Worm (Caenorhabditis elegans) whole organism, L3 larva: ENCODE data around the gene nmat-1.

Experiments
- elt-1 ChIP-seq: fragments of 150-350 bp; optimal IDR thresholded peaks from 2 replicates; lab custom pipeline; 2014; ENCODE audit warnings: missing biosample characterization, missing genetic modification characterization
- lin-15B ChIP-seq: fragments of 150-350 bp; optimal IDR thresholded peaks from 2 replicates; lab custom pipeline; 2014; ENCODE audit warnings: missing biosample characterization, missing genetic modification characterization
- nhr-12 ChIP-seq: fragments of 150-350 bp; optimal IDR thresholded peaks from 2 replicates; lab custom pipeline; 2014; ENCODE audit warnings: missing biosample characterization, missing genetic modification characterization
- pha-4 ChIP-seq: fragments of 150-350 bp; optimal IDR thresholded peaks from 2 replicates; lab custom pipeline; 2014; ENCODE audit warnings: missing biosample characterization, missing genetic modification reagents, missing genetic modification characterization
- unc-62 ChIP-seq: fragments of 150-350 bp; sonication (generic microtip); optimal IDR thresholded peaks from 4 replicates; lab custom pipeline; 2014; ENCODE audit warnings: missing biosample characterization, missing genetic modification reagents, missing genetic modification characterization

DNA sequence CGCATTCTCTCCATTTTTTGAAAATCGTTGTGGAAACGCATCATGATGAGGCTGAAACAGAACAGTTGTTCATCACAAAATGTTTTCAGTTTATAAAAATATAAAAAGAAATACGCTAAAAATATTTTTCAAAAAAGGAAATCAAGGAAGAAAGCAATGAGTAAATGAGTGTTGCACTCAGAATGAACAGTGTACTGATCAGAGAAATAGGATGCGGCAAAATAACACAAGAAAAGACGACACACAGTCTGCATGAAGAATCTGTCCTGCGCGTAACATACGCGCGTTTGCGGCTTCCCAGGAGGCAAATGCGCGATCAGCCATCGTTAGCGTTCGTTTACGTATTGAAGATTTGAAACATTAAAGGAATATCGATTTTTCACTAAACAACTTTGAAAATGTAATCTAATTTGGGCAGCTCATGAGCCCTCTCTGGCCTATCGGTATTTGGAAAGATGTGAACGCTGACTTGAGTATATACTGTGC, 34.2 kb downstream of the nmat-1 start, which contains the start of gene C49F5.3:
- TF ChIP-seq unc-62 (GFP tag; lab: Kevin White, UChicago) (no peak), pha-4 (tag; lab: Kevin White, UChicago) (no peak), elt-1 (tag; lab: Kevin White, UChicago) (no peak), lin-15B (tag; lab: Kevin White, UChicago) (no peak), nhr-12 (tag; lab: Kevin White, UChicago) (no peak)
